Fruit fly (Drosophila melanogaster) whole organism: ENCODE measurements around the gene CG7166.

Experiments
- CG8478 ChIP-seq: fragments of >200 bp; optimal IDR thresholded peaks from 2 replicates; lab custom pipeline; 2018; ENCODE audit warnings: inconsistent platforms
- Dll ChIP-seq: fragments of >200 bp; optimal IDR thresholded peaks from 2 replicates; lab custom pipeline; 2017
- EcR ChIP-seq, 2 experiments: fragments of >200 bp; optimal IDR thresholded peaks; 2 replicates each; lab custom pipeline; 2017; ENCODE audit warnings: missing biosample characterization in 2 of 2, missing genetic modification characterization in 2 of 2, missing genetic modification reagents in 2 of 2
- pan ChIP-seq: fragments of >200 bp; optimal IDR thresholded peaks from 2 replicates; lab custom pipeline; 2017
- psq ChIP-seq: fragments of >200 bp; optimal IDR thresholded peaks from 2 replicates; lab custom pipeline; 2017
- usp ChIP-seq: fragments of >200 bp; optimal IDR thresholded peaks from 2 replicates; lab custom pipeline; 2017; ENCODE audit warnings: missing biosample characterization, missing genetic modification characterization, mixed read lengths

The CG7166 gene

dm6 chr3L:21625547-21625946, at the start of gene CG7166, which contains the start of gene Alg11:
Gene CG7166 (minus strand): TSS chr3L:21625647.
Gene Alg11 (plus strand): TSS chr3L:21625806.
- no peak for TF ChIP-seq psq (lab: Kevin White, UChicago)
- TF ChIP-seq usp, result no peak
- TF ChIP-seq CG8478 (lab: Kevin White, UChicago), result no peak
- no peak for TF ChIP-seq pan (lab: Kevin White, UChicago)
- no peak for TF ChIP-seq EcR (GFP tag; optimal IDR thresholded peaks at IDR 0.05; lab: Kevin White, UChicago)

DNA sequence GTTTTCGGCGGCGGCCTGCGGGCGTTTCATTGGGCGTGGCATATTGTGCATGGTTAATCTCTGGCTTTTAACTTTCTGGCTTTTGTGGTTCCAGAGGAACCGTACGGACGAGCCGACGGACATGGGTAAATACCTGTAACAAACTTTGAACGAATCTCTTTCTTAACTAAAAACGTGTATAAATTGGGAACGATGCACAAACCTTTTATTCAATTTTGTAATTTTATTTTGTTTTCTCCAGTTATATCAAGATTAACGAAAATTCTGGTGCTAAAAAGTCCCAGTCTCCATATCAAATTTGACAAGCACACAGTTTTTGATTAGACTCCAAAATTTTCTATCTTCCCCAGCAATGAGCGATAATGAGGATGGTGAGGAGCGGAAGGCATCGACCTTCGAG, 46.4 kb upstream of the CG7166 start, which contains the start of gene CG11249:
CG11249 (plus strand) TSS at position 301 of the 400 bp plus-strand sequence.
- TF ChIP-seq Dll (lab: Kevin White, UChicago) (no peak), CG8478 (lab: Kevin White, UChicago) (no peak), psq (lab: Kevin White, UChicago) (no peak), EcR (GFP tag; optimal IDR thresholded peaks at IDR 0.05; lab: Kevin White, UChicago) (no peak)

dm6 chr3L:21667530-21667929, 42.1 kb upstream of the CG7166 start:
- TF ChIP-seq EcR (GFP tag; optimal IDR thresholded peaks at IDR 0.05; lab: Kevin White, UChicago), result no peak
- TF ChIP-seq Dll (lab: Kevin White, UChicago), result no peak
- no peak for TF ChIP-seq usp
- TF ChIP-seq pan (lab: Kevin White, UChicago), result no peak
- TF ChIP-seq psq (lab: Kevin White, UChicago), result no peak
- TF ChIP-seq CG8478 (lab: Kevin White, UChicago), result no peak

dm6 chr3L:21666880-21667279, 41.4 kb upstream of the CG7166 start, which contains the start of gene Cpr78E:
Gene Cpr78E (minus strand): TSS chr3L:21666980.
- TF ChIP-seq Dll (lab: Kevin White, UChicago), result no peak
- no peak for TF ChIP-seq EcR (GFP tag; optimal IDR thresholded peaks at IDR 0.05; lab: Kevin White, UChicago)
- TF ChIP-seq CG8478 (lab: Kevin White, UChicago), result no peak

dm6 chr3L:21652768-21653167, 27.3 kb upstream of the CG7166 start:
- no peak for TF ChIP-seq EcR (GFP tag; optimal IDR thresholded peaks at IDR 0.05; lab: Kevin White, UChicago)
- no peak for TF ChIP-seq psq (lab: Kevin White, UChicago)
- no peak for TF ChIP-seq CG8478 (lab: Kevin White, UChicago)
- TF ChIP-seq usp, result no peak
- TF ChIP-seq pan (lab: Kevin White, UChicago), result no peak
- TF ChIP-seq Dll (lab: Kevin White, UChicago), result no peak

DNA sequence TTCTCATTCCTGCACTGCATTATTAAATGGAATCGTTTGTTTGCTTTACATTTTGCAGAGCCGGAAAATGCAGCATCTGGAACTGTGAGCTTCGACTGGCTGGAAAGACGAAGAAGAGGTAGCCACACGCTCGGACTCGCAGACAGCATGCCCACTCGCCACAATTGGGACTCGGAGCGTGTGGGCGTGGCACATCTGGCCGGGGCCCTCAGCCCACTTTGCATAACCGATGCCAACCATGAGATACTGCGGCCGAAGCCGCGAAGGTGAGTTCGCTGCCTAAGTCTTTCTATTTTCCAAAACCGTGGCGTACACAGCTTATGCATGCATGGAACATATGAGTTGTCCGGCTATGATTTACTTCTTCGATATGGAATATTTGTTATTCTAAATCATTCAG, 26.7 kb upstream of the CG7166 start:
- TF ChIP-seq psq (lab: Kevin White, UChicago), result no peak
- TF ChIP-seq Dll (lab: Kevin White, UChicago), result no peak
- no peak for TF ChIP-seq usp
- no peak for TF ChIP-seq EcR (GFP tag; optimal IDR thresholded peaks at IDR 0.05; lab: Kevin White, UChicago)
- no peak for TF ChIP-seq pan (lab: Kevin White, UChicago)
- no peak for TF ChIP-seq CG8478 (lab: Kevin White, UChicago)

- no peak for TF ChIP-seq EcR (GFP tag; optimal IDR thresholded peaks at IDR 0.05; lab: Kevin White, UChicago)
- no peak for TF ChIP-seq usp
- no peak for TF ChIP-seq pan (lab: Kevin White, UChicago)
- no peak for TF ChIP-seq Dll (lab: Kevin White, UChicago)
- TF ChIP-seq psq (lab: Kevin White, UChicago), result no peak
- TF ChIP-seq CG8478 (lab: Kevin White, UChicago), result no peak
Observed at dm6 chr3L:21651412-21651811, 26.0 kb upstream of the CG7166 start.

- no peak for TF ChIP-seq usp
Observed at dm6 chr3L:21647853-21648252, 22.4 kb upstream of the CG7166 start.

- TF ChIP-seq EcR (GFP tag; optimal IDR thresholded peaks at IDR 0.05; lab: Kevin White, UChicago) (no peak), usp (no peak), CG8478 (lab: Kevin White, UChicago) (no peak), psq (lab: Kevin White, UChicago) (no peak), Dll (lab: Kevin White, UChicago) (no peak), pan (lab: Kevin White, UChicago) (no peak)
Observed at dm6 chr3L:21645878-21646277, 20.4 kb upstream of the CG7166 start.

DNA sequence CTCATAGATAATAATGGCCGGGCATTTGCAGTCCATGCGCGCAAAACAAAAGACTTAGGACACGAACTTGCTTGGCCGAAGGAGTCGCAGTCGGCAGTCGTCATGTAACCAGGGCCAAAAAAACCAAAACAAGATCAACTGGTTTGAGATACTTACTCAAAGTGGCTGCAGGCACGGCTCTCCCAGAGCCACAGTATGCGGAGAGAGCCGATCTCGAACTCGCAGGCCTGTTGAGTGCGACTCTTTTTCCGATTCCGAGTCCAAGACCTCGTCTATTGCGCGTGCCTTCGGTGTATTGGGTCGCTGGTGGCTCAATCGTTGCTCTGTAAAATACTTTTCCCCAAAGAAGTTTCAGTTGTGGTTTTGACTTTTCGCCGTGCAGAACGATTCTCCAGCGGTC, 19.2 kb upstream of the CG7166 start, which contains the start of gene CG43980:
CG43980 (plus strand) TSS at position 352 of the 400 bp plus-strand sequence.
- TF ChIP-seq psq (lab: Kevin White, UChicago) (no peak), Dll (lab: Kevin White, UChicago) (no peak), CG8478 (lab: Kevin White, UChicago) (no peak), usp (no peak), pan (lab: Kevin White, UChicago) (no peak), EcR (GFP tag; optimal IDR thresholded peaks at IDR 0.05; lab: Kevin White, UChicago) (no peak)

DNA sequence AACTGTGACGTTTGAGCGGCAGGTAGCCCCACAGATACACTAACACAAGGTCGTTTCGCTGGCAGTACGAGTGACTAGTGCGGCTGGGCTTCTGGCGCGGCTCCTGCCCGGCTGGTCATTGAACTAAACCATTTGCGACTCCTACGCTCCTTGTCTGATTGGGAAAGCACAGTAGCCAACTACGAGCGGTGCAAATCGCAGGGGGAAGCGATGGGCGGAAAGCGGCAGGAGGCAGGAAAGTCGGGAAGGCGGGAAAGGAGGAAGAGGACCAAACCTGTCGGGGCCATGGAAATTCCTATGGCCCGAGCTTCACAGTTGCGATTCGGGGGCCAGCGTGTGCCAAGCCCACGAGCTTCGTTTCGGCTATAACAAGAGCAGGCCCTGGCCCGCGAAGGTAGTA, 18.7 kb upstream of the CG7166 start:
- TF ChIP-seq EcR (GFP tag; optimal IDR thresholded peaks at IDR 0.05; lab: Kevin White, UChicago), result peak in 1 of 2 experiments; percentile 79
- no peak for TF ChIP-seq Dll (lab: Kevin White, UChicago)

dm6 chr3L:21642908-21643572, 17.6 kb upstream of the CG7166 start:
- TF ChIP-seq usp, result no peak
- no peak for TF ChIP-seq psq (lab: Kevin White, UChicago)
- no peak for TF ChIP-seq pan (lab: Kevin White, UChicago)
- TF ChIP-seq CG8478 (lab: Kevin White, UChicago), result no peak
- no peak for TF ChIP-seq Dll (lab: Kevin White, UChicago)
- no peak for TF ChIP-seq EcR (GFP tag; optimal IDR thresholded peaks at IDR 0.05; lab: Kevin White, UChicago)
